Fruit fly (Drosophila melanogaster) whole organism, embryonic: ENCODE measurements around the gene CG11598.

ENCODE experiments used
- Atf6 ChIP-seq: fragments of 200-800 bp; sonication (Bioruptor generic); IDR thresholded peaks from 2 replicates; pipeline ENCODE4 v1.3.6; 2022; ENCODE audit warnings: missing biosample characterization, missing genetic modification characterization
- Awh ChIP-seq: fragments of 200-800 bp; sonication (Bioruptor generic); IDR thresholded peaks from 2 replicates; pipeline ENCODE4, ENCODE4 v1.3.6; 2022; ENCODE audit warnings: missing biosample characterization, missing genetic modification characterization
- Bgb ChIP-seq: fragments of 200-800 bp; sonication (Bioruptor generic); IDR thresholded peaks from 2 replicates; pipeline ENCODE4 v1.3.6; 2022; ENCODE audit warnings: missing biosample characterization, missing genetic modification characterization; ENCODE audit not compliant: partially characterized antibody
- Blimp-1 ChIP-seq: fragments of 200-800 bp; sonication (Bioruptor generic); optimal IDR thresholded peaks from 3 replicates; lab custom pipeline; 2018; ENCODE audit warnings: missing biosample characterization, missing genetic modification characterization, mild to moderate bottlenecking, moderate library complexity, missing genetic modification reagents
- CG10431 ChIP-seq: fragments of 200-800 bp; sonication (Bioruptor generic); optimal IDR thresholded peaks from 3 replicates; lab custom pipeline; 2018; ENCODE audit warnings: missing biosample characterization, mild to moderate bottlenecking, missing genetic modification characterization
- CG10654 ChIP-seq: fragments of 200-800 bp; sonication (Bioruptor generic); optimal IDR thresholded peaks from 2 replicates; lab custom pipeline; 2016; ENCODE audit warnings: missing biosample characterization, missing genetic modification characterization
- CG11085 ChIP-seq: fragments of 200-800 bp; sonication (Bioruptor generic); IDR thresholded peaks from 2 replicates; pipeline ENCODE4 v1.3.6; 2022; ENCODE audit warnings: missing biosample characterization, missing genetic modification characterization
- CG12299 ChIP-seq: fragments of 200-800 bp; sonication (Bioruptor generic); optimal IDR thresholded peaks from 2 replicates; lab custom pipeline; 2018; ENCODE audit warnings: missing biosample characterization, mild to moderate bottlenecking, missing genetic modification characterization
- CG12769 ChIP-seq: fragments of 200-800 bp; sonication (Bioruptor generic); optimal IDR thresholded peaks from 2 replicates; lab custom pipeline; 2019; ENCODE audit warnings: missing biosample characterization, mild to moderate bottlenecking, missing genetic modification characterization, moderate library complexity
- CG12942 ChIP-seq: fragments of 200-800 bp; sonication (Bioruptor generic); optimal IDR thresholded peaks from 3 replicates; lab custom pipeline; 2016; ENCODE audit warnings: missing biosample characterization, missing genetic modification characterization
- CG14441 ChIP-seq: fragments of 200-800 bp; sonication (Bioruptor generic); IDR thresholded peaks from 2 replicates; pipeline ENCODE4 v1.3.6; 2022; ENCODE audit warnings: missing biosample characterization, missing genetic modification characterization
- CG15269 ChIP-seq: fragments of 200-800 bp; sonication (Bioruptor generic); optimal IDR thresholded peaks from 2 replicates; lab custom pipeline; 2018; ENCODE audit warnings: missing biosample characterization, mild to moderate bottlenecking, missing genetic modification characterization, moderate library complexity
- CG2120 ChIP-seq: fragments of 200-800 bp; sonication (Bioruptor generic); optimal IDR thresholded peaks from 3 replicates; lab custom pipeline; 2016; ENCODE audit warnings: missing biosample characterization, missing genetic modification characterization
- CG2199 ChIP-seq: fragments of 200-800 bp; sonication (Bioruptor generic); IDR thresholded peaks from 3 replicates; pipeline ENCODE4 v1.3.6; 2022; ENCODE audit warnings: missing biosample characterization, missing genetic modification characterization
- CG3726 ChIP-seq: fragments of 200-800 bp; sonication (Bioruptor generic); IDR thresholded peaks from 3 replicates; pipeline ENCODE4, ENCODE4 v1.3.6; 2022; ENCODE audit warnings: missing biosample characterization, missing genetic modification characterization
- CG4404 ChIP-seq: fragments of 200-800 bp; sonication (Bioruptor generic); IDR thresholded peaks from 2 replicates; pipeline ENCODE4 v1.3.6; 2022; ENCODE audit warnings: missing biosample characterization, missing genetic modification characterization
- CG6791 ChIP-seq: fragments of 200-800 bp; sonication (Bioruptor generic); IDR thresholded peaks from 3 replicates; pipeline ENCODE4 v1.3.6; 2022; ENCODE audit warnings: missing biosample characterization, missing genetic modification characterization; ENCODE audit not compliant: partially characterized antibody
- CG7786 ChIP-seq: fragments of 200-800 bp; sonication (Bioruptor generic); optimal IDR thresholded peaks from 2 replicates; lab custom pipeline; 2016; ENCODE audit warnings: missing biosample characterization, missing genetic modification characterization
- Dek ChIP-seq: fragments of 200-800 bp; sonication (Bioruptor generic); optimal IDR thresholded peaks from 3 replicates; lab custom pipeline; 2019; ENCODE audit warnings: missing biosample characterization, mild to moderate bottlenecking, missing genetic modification characterization, moderate library complexity
- Drgx ChIP-seq: fragments of 200-800 bp; sonication (Bioruptor generic); IDR thresholded peaks from 2 replicates; pipeline ENCODE4 v1.3.6; 2022; ENCODE audit warnings: missing biosample characterization, missing genetic modification characterization
- E2f1 ChIP-seq: fragments of 200-800 bp; sonication (Bioruptor generic); IDR thresholded peaks from 2 replicates; pipeline ENCODE4 v1.3.6; 2022; ENCODE audit warnings: missing biosample characterization, missing genetic modification characterization
- Ets97D ChIP-seq: fragments of 200-800 bp; sonication (Bioruptor generic); optimal IDR thresholded peaks from 3 replicates; lab custom pipeline; 2016; ENCODE audit warnings: missing biosample characterization, missing genetic modification characterization
- Hmr ChIP-seq: fragments of 200-800 bp; sonication (Bioruptor generic); optimal IDR thresholded peaks from 3 replicates; lab custom pipeline; 2017; ENCODE audit warnings: mild to moderate bottlenecking, missing biosample characterization, missing genetic modification reagents, missing genetic modification characterization
- Kr ChIP-seq: fragments of 200-800 bp; sonication (Bioruptor generic); optimal IDR thresholded peaks from 2 replicates; lab custom pipeline; 2017; ENCODE audit warnings: missing biosample characterization, mild to moderate bottlenecking, missing genetic modification characterization
- Mes4 ChIP-seq: fragments of 200-800 bp; sonication (Bioruptor generic); optimal IDR thresholded peaks from 2 replicates; lab custom pipeline; 2016; ENCODE audit warnings: missing biosample characterization, missing genetic modification characterization
- abd-A ChIP-seq: fragments of 200-800 bp; sonication (Bioruptor generic); optimal IDR thresholded peaks from 3 replicates; lab custom pipeline; 2019; ENCODE audit warnings: missing biosample characterization, mild to moderate bottlenecking, missing genetic modification characterization, moderate library complexity
- al ChIP-seq: fragments of 200-800 bp; sonication (Bioruptor generic); IDR thresholded peaks from 2 replicates; pipeline ENCODE4 v1.3.6; 2022; ENCODE audit warnings: missing biosample characterization, missing genetic modification characterization
- bowl ChIP-seq: fragments of 200-800 bp; sonication (Bioruptor generic); IDR thresholded peaks from 2 replicates; pipeline ENCODE4 v1.3.6; 2022; ENCODE audit warnings: missing biosample characterization, missing genetic modification characterization
- ci ChIP-seq: fragments of 200-800 bp; sonication (Bioruptor generic); IDR thresholded peaks from 3 replicates; pipeline ENCODE4 v1.3.6; 2022; ENCODE audit warnings: missing biosample characterization, missing genetic modification characterization
- da ChIP-seq: fragments of 200-800 bp; sonication (Bioruptor generic); optimal IDR thresholded peaks from 2 replicates; lab custom pipeline; 2016; ENCODE audit warnings: missing biosample characterization, missing genetic modification characterization
- dysf ChIP-seq: fragments of 200-800 bp; sonication (Bioruptor generic); IDR thresholded peaks from 3 replicates; pipeline ENCODE4 v1.3.6; 2022; ENCODE audit warnings: missing biosample characterization, missing genetic modification characterization
- en ChIP-seq: fragments of 200-800 bp; sonication (Bioruptor generic); optimal IDR thresholded peaks from 2 replicates; lab custom pipeline; 2016; ENCODE audit warnings: missing biosample characterization, missing genetic modification characterization
- gem ChIP-seq: fragments of 200-800 bp; sonication (Bioruptor generic); optimal IDR thresholded peaks from 2 replicates; lab custom pipeline; 2019; ENCODE audit warnings: missing biosample characterization, mild to moderate bottlenecking, missing genetic modification characterization, moderate library complexity
- kah ChIP-seq: fragments of 200-800 bp; sonication (Bioruptor generic); optimal IDR thresholded peaks from 2 replicates; lab custom pipeline; 2018; ENCODE audit warnings: missing biosample characterization, mild to moderate bottlenecking, missing genetic modification characterization
- ken ChIP-seq: fragments of 200-800 bp; sonication (Bioruptor generic); IDR thresholded peaks from 3 replicates; pipeline ENCODE4 v1.3.6; 2022; ENCODE audit warnings: missing biosample characterization, missing genetic modification characterization
- lab ChIP-seq: fragments of 200-800 bp; sonication (Bioruptor generic); optimal IDR thresholded peaks from 3 replicates; lab custom pipeline; 2017; ENCODE audit warnings: missing biosample characterization, missing genetic modification characterization, mild to moderate bottlenecking, moderate library complexity, missing genetic modification reagents
- lmd ChIP-seq: fragments of 200-800 bp; sonication (Bioruptor generic); IDR thresholded peaks from 2 replicates; pipeline ENCODE4 v1.3.6; 2022; ENCODE audit warnings: missing biosample characterization, missing genetic modification characterization
- mld ChIP-seq: fragments of 200-800 bp; sonication (Bioruptor generic); IDR thresholded peaks from 3 replicates; pipeline ENCODE4 v1.3.6; 2022; ENCODE audit warnings: missing biosample characterization, missing genetic modification characterization; ENCODE audit not compliant: partially characterized antibody
- oc ChIP-seq: fragments of 200-800 bp; sonication (Bioruptor generic); optimal IDR thresholded peaks from 2 replicates; lab custom pipeline; 2018; ENCODE audit warnings: missing biosample characterization, mild to moderate bottlenecking, missing genetic modification characterization, moderate library complexity
- phol ChIP-seq: fragments of 200-800 bp; sonication (Bioruptor generic); optimal IDR thresholded peaks from 3 replicates; lab custom pipeline; 2018; ENCODE audit warnings: missing biosample characterization, mild to moderate bottlenecking, missing genetic modification characterization, moderate library complexity
- pros ChIP-seq: fragments of 200-800 bp; sonication (Bioruptor generic); optimal IDR thresholded peaks from 3 replicates; lab custom pipeline; 2019; ENCODE audit warnings: missing biosample characterization, mild to moderate bottlenecking, missing genetic modification characterization, moderate library complexity
- row ChIP-seq: fragments of 200-800 bp; sonication (Bioruptor generic); IDR thresholded peaks from 3 replicates; pipeline ENCODE4 v1.3.6; 2022; ENCODE audit warnings: missing biosample characterization, missing genetic modification characterization
- slou ChIP-seq: fragments of 200-800 bp; sonication (Bioruptor generic); optimal IDR thresholded peaks from 3 replicates; lab custom pipeline; 2016; ENCODE audit warnings: missing biosample characterization, missing genetic modification characterization
- so ChIP-seq: fragments of 200-800 bp; sonication (Bioruptor generic); IDR thresholded peaks from 3 replicates; pipeline ENCODE4 v1.3.6; 2022; ENCODE audit warnings: missing biosample characterization, missing genetic modification characterization
- tap ChIP-seq: fragments of 200-800 bp; optimal IDR thresholded peaks from 3 replicates; lab custom pipeline; 2019; ENCODE audit warnings: missing biosample characterization, mild to moderate bottlenecking, missing genetic modification characterization, moderate library complexity
- tna ChIP-seq: fragments of 200-800 bp; sonication (Bioruptor generic); IDR thresholded peaks from 2 replicates; pipeline ENCODE4 v1.3.6; 2022; ENCODE audit warnings: missing biosample characterization, missing genetic modification characterization; ENCODE audit not compliant: partially characterized antibody
- vvl ChIP-seq: fragments of 200-800 bp; sonication (Bioruptor generic); IDR thresholded peaks from 2 replicates; pipeline ENCODE4 v1.3.6; 2022; ENCODE audit warnings: missing biosample characterization, missing genetic modification characterization
- zfh1 ChIP-seq: fragments of 200-800 bp; sonication (Bioruptor generic); IDR thresholded peaks from 3 replicates; pipeline ENCODE4 v1.3.6; 2022; ENCODE audit warnings: missing biosample characterization, missing genetic modification characterization

Gene CG11598

DNA sequence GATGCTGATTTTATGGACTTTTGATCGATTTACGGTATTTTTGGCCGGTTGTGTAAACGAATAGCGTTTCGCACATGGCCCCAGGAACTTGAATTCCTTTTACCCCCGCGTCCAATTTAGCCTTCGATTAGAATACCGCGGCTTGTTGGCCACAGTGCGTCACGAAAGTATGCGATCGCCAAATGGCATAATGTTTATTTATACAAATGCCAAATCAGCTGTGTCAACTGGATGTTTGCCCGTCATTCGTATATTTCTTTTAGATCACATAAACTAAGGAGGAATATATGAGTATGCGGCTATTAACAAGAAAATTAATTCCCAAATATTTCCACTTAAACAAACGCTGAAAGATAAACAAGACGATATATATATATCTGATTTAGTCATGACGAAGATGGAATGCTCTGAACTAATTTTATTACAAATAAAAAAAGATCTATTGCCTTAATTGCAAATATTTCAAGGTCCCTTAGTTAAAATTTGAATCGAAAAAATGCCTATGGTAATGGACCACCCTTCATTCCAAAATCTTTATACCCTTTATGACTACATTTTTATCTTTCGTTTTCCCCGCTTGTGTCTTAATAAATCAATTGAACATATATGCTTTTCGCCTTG is 22.3 kb downstream of the CG11598 start (continued):
- TF ChIP-seq Hmr (GFP tag; lab: Kevin White, UChicago) (peak; percentile 63), CG10654 (GFP tag; lab: Kevin White, UChicago) (no peak), Kr (GFP tag; lab: Kevin White, UChicago) (no peak), Ets97D (no peak), CG4404 (GFP tag; lab: Robert Waterston, UW) (no peak), CG14441 (GFP tag; lab: Robert Waterston, UW) (no peak), CG10431 (GFP tag; lab: Kevin White, UChicago) (no peak), abd-A (tag; lab: Kevin White, UChicago) (peak; percentile 12), Atf6 (GFP tag; lab: Robert Waterston, UW) (peak; percentile 38), row (GFP tag; lab: Robert Waterston, UW) (peak; percentile 54; the same call in 2 of the 3 replicates), al (GFP tag; lab: Robert Waterston, UW) (peak; percentile 47; the same call in 1 of the 2 replicates), so (GFP tag; lab: Robert Waterston, UW) (no peak), CG12942 (GFP tag; lab: Kevin White, UChicago) (no peak), CG7786 (GFP tag; lab: Kevin White, UChicago) (peak; percentile 16), CG2120 (peak; percentile 64), bowl (GFP tag; lab: Robert Waterston, UW) (no peak), CG12769 (tag; lab: Kevin White, UChicago) (peak; percentile 20), Dek (tag; lab: Kevin White, UChicago) (peak; percentile 10), dysf (peak; percentile 27; the same call in 1 of the 3 replicates), Mes4 (no peak), tap (no peak)

DNA sequence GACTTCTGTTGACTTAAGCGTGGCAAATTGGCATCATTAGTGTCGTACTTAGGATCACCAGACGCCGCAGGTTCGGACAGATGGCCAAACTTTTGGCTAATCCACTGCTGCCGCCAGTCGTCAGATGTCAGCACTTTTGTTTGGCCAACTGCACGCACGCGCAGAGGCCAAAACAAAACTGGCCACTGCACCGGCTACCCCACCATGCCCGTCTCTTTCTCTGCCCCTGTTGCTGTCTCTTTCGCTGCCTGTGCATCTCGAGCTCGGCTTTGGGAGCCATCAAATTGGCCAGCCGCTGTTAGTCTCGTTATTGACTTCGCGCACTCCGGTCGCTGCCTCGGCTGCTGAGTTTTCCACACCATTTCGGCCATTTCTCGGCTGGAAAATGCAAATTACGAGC is 27.8 kb downstream of the CG11598 start, which contains the start of gene CG14395:
TSS of gene CG14395 (plus strand) at position 301 of the 400 bp plus-strand sequence.
- TF ChIP-seq slou (GFP tag; lab: Kevin White, UChicago) (no peak), CG3726 (peak; percentile 18; the same call in 1 of the 3 replicates), vvl (0 out of 2 replicates have a peak, but pooled peaks have one; percentile 27), CG11085 (GFP tag; lab: Robert Waterston, UW) (0 out of 2 replicates have a peak, but pooled peaks have one; percentile 14), Blimp-1 (peak; percentile 50), E2f1 (GFP tag; lab: Robert Waterston, UW) (no peak), Drgx (GFP tag; lab: Robert Waterston, UW) (peak; percentile 29; the same call in 1 of the 2 replicates), CG6791 (GFP tag; lab: Robert Waterston, UW) (no peak), oc (peak; percentile 25), tna (no peak), ken (GFP tag; lab: Robert Waterston, UW) (0 out of 3 replicates have a peak, but pooled peaks have one; percentile 18), CG15269 (tag; lab: Kevin White, UChicago) (no peak), lmd (GFP tag; lab: Robert Waterston, UW) (peak; percentile 15; the same call in 1 of the 2 replicates), ci (GFP tag; lab: Robert Waterston, UW) (0 out of 3 replicates have a peak, but pooled peaks have one; percentile 19), en (GFP tag; lab: Kevin White, UChicago) (no peak)

dm6 chr3R:12666206-12666834 is 31.6 kb downstream of the CG11598 start:
- TF ChIP-seq mld: no peak
- no peak for TF ChIP-seq CG2199
- no peak for TF ChIP-seq gem (tag; lab: Kevin White, UChicago)
- TF ChIP-seq kah (GFP tag; lab: Kevin White, UChicago): no peak
- TF ChIP-seq da: no peak
- no peak for TF ChIP-seq lab (GFP tag; lab: Kevin White, UChicago)
- no peak for TF ChIP-seq zfh1 (GFP tag; lab: Robert Waterston, UW)
- TF ChIP-seq slou (GFP tag; lab: Kevin White, UChicago): no peak
- TF ChIP-seq pros (GFP tag; lab: Kevin White, UChicago): no peak
- TF ChIP-seq phol (tag; lab: Kevin White, UChicago): no peak
- no peak for TF ChIP-seq CG12299 (tag; lab: Kevin White, UChicago)
- no peak for TF ChIP-seq Bgb (GFP tag; lab: Robert Waterston, UW)
- TF ChIP-seq Blimp-1: peak; percentile 94
- peak; percentile 73 for TF ChIP-seq Awh (GFP tag; lab: Robert Waterston, UW)
